Fruit fly (Drosophila melanogaster): ENCODE results near the gene Gba1b.

Gba1b gene

dm6 chr3R:23723381-23724034, 18.9 kb downstream of the Gba1b start:
- no peak for TF ChIP-seq psq (optimal IDR thresholded peaks at IDR 0.05)
- peak in 1 of 2 experiments; percentile 11 for TF ChIP-seq EcR (GFP tag; optimal IDR thresholded peaks at IDR 0.05)

dm6 chr3R:23724843-23725506, 20.4 kb downstream of the Gba1b start:
- no peak for TF ChIP-seq EcR (GFP tag; optimal IDR thresholded peaks at IDR 0.05)
- no peak for TF ChIP-seq psq (optimal IDR thresholded peaks at IDR 0.05)
- TF ChIP-seq usp (GFP tag; optimal IDR thresholded peaks at IDR 0.05): no peak
- TF ChIP-seq Dll (optimal IDR thresholded peaks at IDR 0.05): no peak
- no peak for TF ChIP-seq pan (optimal IDR thresholded peaks at IDR 0.05)
- no peak for TF ChIP-seq CG8478 (optimal IDR thresholded peaks at IDR 0.05)

dm6 chr3R:23725711-23726349, 21.2 kb downstream of the Gba1b start:
- no peak for TF ChIP-seq Dll (optimal IDR thresholded peaks at IDR 0.05)
- TF ChIP-seq EcR (GFP tag; optimal IDR thresholded peaks at IDR 0.05): no peak

dm6 chr3R:23726740-23727139, 22.1 kb downstream of the Gba1b start:
- TF ChIP-seq CG8478 (optimal IDR thresholded peaks at IDR 0.05): no peak
- no peak for TF ChIP-seq usp (GFP tag; optimal IDR thresholded peaks at IDR 0.05)
- no peak for TF ChIP-seq EcR (GFP tag; optimal IDR thresholded peaks at IDR 0.05)
- TF ChIP-seq pan (optimal IDR thresholded peaks at IDR 0.05): no peak
- no peak for TF ChIP-seq psq (optimal IDR thresholded peaks at IDR 0.05)
- TF ChIP-seq Dll (optimal IDR thresholded peaks at IDR 0.05): no peak

dm6 chr3R:23727657-23728056, 23.1 kb downstream of the Gba1b start:
- TF ChIP-seq psq (optimal IDR thresholded peaks at IDR 0.05) (no peak), CG8478 (optimal IDR thresholded peaks at IDR 0.05) (no peak), Dll (optimal IDR thresholded peaks at IDR 0.05) (no peak), EcR (GFP tag; optimal IDR thresholded peaks at IDR 0.05) (no peak), usp (GFP tag; optimal IDR thresholded peaks at IDR 0.05) (no peak)

dm6 chr3R:23728086-23728485, 23.5 kb downstream of the Gba1b start:
- TF ChIP-seq EcR (GFP tag; optimal IDR thresholded peaks at IDR 0.05) (no peak), pan (optimal IDR thresholded peaks at IDR 0.05) (no peak), Dll (optimal IDR thresholded peaks at IDR 0.05) (no peak), CG8478 (optimal IDR thresholded peaks at IDR 0.05) (no peak), usp (GFP tag; optimal IDR thresholded peaks at IDR 0.05) (no peak), psq (optimal IDR thresholded peaks at IDR 0.05) (no peak)

dm6 chr3R:23729066-23729465, 24.5 kb downstream of the Gba1b start:
- no peak for TF ChIP-seq Dll (optimal IDR thresholded peaks at IDR 0.05)
- no peak for TF ChIP-seq CG8478 (optimal IDR thresholded peaks at IDR 0.05)

- no peak for TF ChIP-seq psq (optimal IDR thresholded peaks at IDR 0.05)
- TF ChIP-seq Dll (optimal IDR thresholded peaks at IDR 0.05): no peak
- TF ChIP-seq CG8478 (optimal IDR thresholded peaks at IDR 0.05): no peak
- TF ChIP-seq EcR (GFP tag; optimal IDR thresholded peaks at IDR 0.05): no peak
- no peak for TF ChIP-seq pan (optimal IDR thresholded peaks at IDR 0.05)
- no peak for TF ChIP-seq usp (GFP tag; optimal IDR thresholded peaks at IDR 0.05)
Observed at dm6 chr3R:23729632-23730471, 25.2 kb downstream of the Gba1b start.

dm6 chr3R:23730472-23730801, 25.8 kb downstream of the Gba1b start:
- TF ChIP-seq usp (GFP tag; optimal IDR thresholded peaks at IDR 0.05): no peak
- no peak for TF ChIP-seq Dll (optimal IDR thresholded peaks at IDR 0.05)
- no peak for TF ChIP-seq pan (optimal IDR thresholded peaks at IDR 0.05)
- no peak for TF ChIP-seq psq (optimal IDR thresholded peaks at IDR 0.05)
- TF ChIP-seq EcR (GFP tag; optimal IDR thresholded peaks at IDR 0.05): no peak
- no peak for TF ChIP-seq CG8478 (optimal IDR thresholded peaks at IDR 0.05)

dm6 chr3R:23732533-23732932, 27.9 kb downstream of the Gba1b start:
- TF ChIP-seq CG8478 (optimal IDR thresholded peaks at IDR 0.05): no peak
- no peak for TF ChIP-seq Dll (optimal IDR thresholded peaks at IDR 0.05)
- TF ChIP-seq EcR (GFP tag; optimal IDR thresholded peaks at IDR 0.05): no peak
- no peak for TF ChIP-seq usp (GFP tag; optimal IDR thresholded peaks at IDR 0.05)
- no peak for TF ChIP-seq psq (optimal IDR thresholded peaks at IDR 0.05)
- TF ChIP-seq pan (optimal IDR thresholded peaks at IDR 0.05): no peak

dm6 chr3R:23732990-23733512, 28.4 kb downstream of the Gba1b start, which contains the start of the genes Hmgcr and Rpn9:
Gene Hmgcr, plus strand, starts transcription at chr3R:23733324.
Gene Rpn9, minus strand, starts transcription at chr3R:23733462.
- TF ChIP-seq pan (optimal IDR thresholded peaks at IDR 0.05) (no peak), Dll (optimal IDR thresholded peaks at IDR 0.05) (no peak)

dm6 chr3R:23733771-23734170, 29.2 kb downstream of the Gba1b start:
- no peak for TF ChIP-seq CG8478 (optimal IDR thresholded peaks at IDR 0.05)
- no peak for TF ChIP-seq pan (optimal IDR thresholded peaks at IDR 0.05)
- TF ChIP-seq Dll (optimal IDR thresholded peaks at IDR 0.05): no peak
- TF ChIP-seq EcR (GFP tag; optimal IDR thresholded peaks at IDR 0.05): no peak
- no peak for TF ChIP-seq psq (optimal IDR thresholded peaks at IDR 0.05)
- TF ChIP-seq usp (GFP tag; optimal IDR thresholded peaks at IDR 0.05): no peak
